Comparison of ENCODE assay signal across 1 fruit fly cellular context in the genomic region with DNA sequence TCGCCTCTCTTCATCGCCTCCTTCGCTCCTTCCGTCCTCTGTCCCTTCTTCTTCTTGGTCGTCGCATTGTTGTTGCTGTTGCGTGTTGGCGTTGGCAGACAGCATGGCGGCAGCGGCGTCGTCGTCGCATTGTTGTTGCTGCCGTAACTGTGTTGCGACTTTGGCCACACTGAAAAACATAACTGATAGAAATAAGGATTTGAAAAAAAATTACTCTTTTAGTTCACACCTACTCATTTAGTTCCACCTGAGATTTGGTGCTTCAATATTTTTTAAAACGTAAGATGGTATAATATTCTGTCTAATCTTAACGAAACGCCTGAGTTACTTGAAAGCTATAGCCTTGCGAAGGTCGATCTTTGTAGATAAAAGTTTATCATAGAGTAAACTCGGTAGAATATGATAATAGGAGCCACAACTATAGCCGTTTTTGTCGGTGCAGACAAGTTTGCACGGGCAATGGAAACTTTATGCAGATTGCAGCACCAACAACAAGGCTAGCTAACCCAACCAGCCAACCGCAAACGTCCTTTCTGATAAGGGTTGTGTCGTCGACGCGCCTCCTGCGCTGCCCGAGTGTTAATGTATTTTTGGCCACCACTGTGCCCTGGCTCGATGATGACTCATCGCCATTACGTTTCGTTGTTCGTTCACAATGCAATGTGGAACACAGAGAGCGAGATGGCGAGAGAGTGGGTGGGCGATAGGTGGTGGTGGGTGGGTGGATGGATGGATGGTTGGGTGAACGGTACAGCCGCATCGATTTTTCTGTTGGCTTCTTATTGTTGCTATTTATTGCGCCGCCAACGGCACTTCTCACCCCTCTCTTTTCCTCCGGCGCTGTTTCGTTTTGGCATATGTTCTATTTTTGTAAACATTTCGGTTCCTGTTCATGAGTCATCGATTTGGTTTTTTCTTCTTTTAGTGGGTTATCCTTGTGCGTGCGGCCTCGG.
A peak's percentile ranks its signal among the peaks of the same experiment; 100 is the strongest.
TF ChIP-seq lines count a peak whose summit lies in the region.

No protein-coding gene starts in this region.

TF ChIP-seq in whole organism, embryonic, 481 proteins besides CTCF, POLR2A, EP300 and RAD21 (continued from another document and continues in another):
- no peak for TF ChIP-seq CG2199 (GFP tag; IDR thresholded peaks at IDR 0.05; lab: Robert Waterston, UW)
- peak; percentile 65 for TF ChIP-seq psq (GFP tag; optimal IDR thresholded peaks at IDR 0.05; lab: Kevin White, UChicago)
- peak; percentile 35; the same call in 1 of the 2 replicates for TF ChIP-seq ttk (GFP tag; IDR thresholded peaks at IDR 0.05; lab: Robert Waterston, UW)
- peak; percentile 60 for TF ChIP-seq CG14965 (GFP tag; optimal IDR thresholded peaks at IDR 0.05; lab: Kevin White, UChicago; ENCODE audit: borderline replicate concordance)
- no peak for TF ChIP-seq zen2 (GFP tag; IDR thresholded peaks at IDR 0.05; lab: Robert Waterston, UW; ENCODE audit: partially characterized antibody)
- TF ChIP-seq CG9876 (GFP tag; optimal IDR thresholded peaks at IDR 0.05; lab: Kevin White, UChicago), result peak; percentile 70
- peak; percentile 86 for TF ChIP-seq Meics (GFP tag; optimal IDR thresholded peaks at IDR 0.05; lab: Kevin White, UChicago)
- TF ChIP-seq B-H1 (GFP tag; IDR thresholded peaks at IDR 0.05; lab: Robert Waterston, UW), result no peak; the same call in 2 of the 3 replicates
- TF ChIP-seq CG1792 (GFP tag; optimal IDR thresholded peaks at IDR 0.05; lab: Kevin White, UChicago), result peak; percentile 45
- TF ChIP-seq CG11695 (GFP tag; IDR thresholded peaks at IDR 0.05; lab: Robert Waterston, UW), result peak; percentile 68
- peak; percentile 44 for TF ChIP-seq Usf (GFP tag; optimal IDR thresholded peaks at IDR 0.05; lab: Kevin White, UChicago)
- TF ChIP-seq eve (GFP tag; optimal IDR thresholded peaks at IDR 0.05; lab: Kevin White, UChicago), result peak in 1 of 2 experiments; percentile 92
- TF ChIP-seq ham (GFP tag; IDR thresholded peaks at IDR 0.05; lab: Robert Waterston, UW), result peak; percentile 12; the same call in 1 of the 2 replicates
- peak; percentile 94 for TF ChIP-seq CG7556 (GFP tag; optimal IDR thresholded peaks at IDR 0.05; lab: Kevin White, UChicago)
- no peak for TF ChIP-seq CG11696 (GFP tag; IDR thresholded peaks at IDR 0.05; lab: Robert Waterston, UW)
- no peak for TF ChIP-seq hth (optimal IDR thresholded peaks at IDR 0.05; lab: Kevin White, UChicago)
- TF ChIP-seq phol (tag; optimal IDR thresholded peaks at IDR 0.05; lab: Kevin White, UChicago), result peak; percentile 88
- peak in 1 of 2 experiments; percentile 14 for TF ChIP-seq crp (GFP tag; optimal IDR thresholded peaks at IDR 0.05; lab: Kevin White, UChicago)
- TF ChIP-seq esg (GFP tag; conservative IDR thresholded peaks at IDR 0.05; lab: Robert Waterston, UW), result peak; percentile 71
- peak; percentile 10 for TF ChIP-seq TFAM (GFP tag; optimal IDR thresholded peaks at IDR 0.05; lab: Kevin White, UChicago)
- TF ChIP-seq CG6254 (GFP tag; optimal IDR thresholded peaks at IDR 0.05; lab: Kevin White, UChicago), result peak; percentile 60
- TF ChIP-seq Sry-β (GFP tag; optimal IDR thresholded peaks at IDR 0.05; lab: Kevin White, UChicago), result peak; percentile 39
- peak; percentile 89 for TF ChIP-seq CG30403 (GFP tag; optimal IDR thresholded peaks at IDR 0.05; lab: Kevin White, UChicago)
- peak; percentile 45 for TF ChIP-seq repo (GFP tag; optimal IDR thresholded peaks at IDR 0.05; lab: Kevin White, UChicago)
- TF ChIP-seq slbo (GFP tag; IDR thresholded peaks at IDR 0.05; lab: Robert Waterston, UW), result peak; percentile 70
- TF ChIP-seq kay (GFP tag; optimal IDR thresholded peaks at IDR 0.05; lab: Kevin White, UChicago), result peak; percentile 96
- peak; percentile 71 for TF ChIP-seq btn (GFP tag; optimal IDR thresholded peaks at IDR 0.05; lab: Kevin White, UChicago)
- peak; percentile 63 for TF ChIP-seq CG16815 (GFP tag; optimal IDR thresholded peaks at IDR 0.05; lab: Kevin White, UChicago)
- TF ChIP-seq CG30020 (tag; optimal IDR thresholded peaks at IDR 0.05; lab: Kevin White, UChicago), result peak; percentile 20
- TF ChIP-seq CG12744 (GFP tag; optimal IDR thresholded peaks at IDR 0.05; lab: Kevin White, UChicago), result peak; percentile 63
- TF ChIP-seq CG30431 (GFP tag; optimal IDR thresholded peaks at IDR 0.05; lab: Kevin White, UChicago), result peak; percentile 75
- TF ChIP-seq CG10366 (GFP tag; IDR thresholded peaks at IDR 0.05; lab: Robert Waterston, UW), result peak; percentile 57; the same call in 1 of the 2 replicates
- peak; percentile 33 for TF ChIP-seq vfl (GFP tag; optimal IDR thresholded peaks at IDR 0.05; lab: Kevin White, UChicago)
- TF ChIP-seq luna (GFP tag; optimal IDR thresholded peaks at IDR 0.05; lab: Kevin White, UChicago), result peak; percentile 15
- peak; percentile 73 for TF ChIP-seq jumu (GFP tag; optimal IDR thresholded peaks at IDR 0.05; lab: Kevin White, UChicago)
- TF ChIP-seq CG1233 (GFP tag; optimal IDR thresholded peaks at IDR 0.05; lab: Kevin White, UChicago), result peak; percentile 59
- no peak for TF ChIP-seq CG8765 (GFP tag; IDR thresholded peaks at IDR 0.05; lab: Robert Waterston, UW)
- TF ChIP-seq p53 (GFP tag; optimal IDR thresholded peaks at IDR 0.05; lab: Kevin White, UChicago), result peak; percentile 13
- TF ChIP-seq gro (GFP tag; optimal IDR thresholded peaks at IDR 0.05; lab: Kevin White, UChicago), result peak; percentile 8
- TF ChIP-seq CG3407 (GFP tag; optimal IDR thresholded peaks at IDR 0.05; lab: Kevin White, UChicago), result peak; percentile 71
- TF ChIP-seq CG42726 (GFP tag; IDR thresholded peaks at IDR 0.05; lab: Robert Waterston, UW; ENCODE audit: partially characterized antibody), result no peak
- no peak for TF ChIP-seq pan (optimal IDR thresholded peaks at IDR 0.05; lab: Kevin White, UChicago)
- peak in 1 of 2 experiments; percentile 46 for TF ChIP-seq pan (GFP tag; optimal IDR thresholded peaks at IDR 0.05 in 1 of 2, IDR thresholded peaks at IDR 0.05 in 1 of 2)
- peak; percentile 72 for TF ChIP-seq CG5180 (GFP tag; optimal IDR thresholded peaks at IDR 0.05; lab: Kevin White, UChicago)
- no peak for TF ChIP-seq CG34224 (GFP tag; IDR thresholded peaks at IDR 0.05; lab: Robert Waterston, UW; ENCODE audit: partially characterized antibody)
- TF ChIP-seq toy (GFP tag; IDR thresholded peaks at IDR 0.05; lab: Robert Waterston, UW), result no peak
- TF ChIP-seq CG2875 (GFP tag; optimal IDR thresholded peaks at IDR 0.05; lab: Kevin White, UChicago), result peak; percentile 69
- no peak for TF ChIP-seq mirr (GFP tag; optimal IDR thresholded peaks at IDR 0.05; lab: Kevin White, UChicago)
- TF ChIP-seq bcd (GFP tag; optimal IDR thresholded peaks at IDR 0.05; lab: Kevin White, UChicago), result peak; percentile 80
- TF ChIP-seq nom (GFP tag; optimal IDR thresholded peaks at IDR 0.05; lab: Kevin White, UChicago), result peak; percentile 76
- TF ChIP-seq HLHmδ (GFP tag; optimal IDR thresholded peaks at IDR 0.05; lab: Kevin White, UChicago), result no peak
- no peak for TF ChIP-seq Lim3 (GFP tag; IDR thresholded peaks at IDR 0.05; lab: Robert Waterston, UW)
- TF ChIP-seq CG10462 (GFP tag; optimal IDR thresholded peaks at IDR 0.05; lab: Kevin White, UChicago), result peak; percentile 45
- peak; percentile 73 for TF ChIP-seq ind (GFP tag; optimal IDR thresholded peaks at IDR 0.05; lab: Kevin White, UChicago)
- peak; percentile 48 for TF ChIP-seq ssp (GFP tag; IDR thresholded peaks at IDR 0.05; lab: Robert Waterston, UW)
- TF ChIP-seq Atf-2 (GFP tag; optimal IDR thresholded peaks at IDR 0.05; lab: Kevin White, UChicago), result peak; percentile 87
- peak; percentile 41 for TF ChIP-seq CG14441 (GFP tag; IDR thresholded peaks at IDR 0.05; lab: Robert Waterston, UW)
- TF ChIP-seq CG17328 (GFP tag; IDR thresholded peaks at IDR 0.05; lab: Robert Waterston, UW), result peak; percentile 65
- TF ChIP-seq CG2202 (tag; optimal IDR thresholded peaks at IDR 0.05; lab: Kevin White, UChicago), result peak; percentile 40
- peak; percentile 84 for TF ChIP-seq NfI (GFP tag; optimal IDR thresholded peaks at IDR 0.05; lab: Kevin White, UChicago)
- no peak for TF ChIP-seq sob (GFP tag; IDR thresholded peaks at IDR 0.05; lab: Robert Waterston, UW)
- peak; percentile 41 for TF ChIP-seq ERR (GFP tag; optimal IDR thresholded peaks at IDR 0.05; lab: Kevin White, UChicago)
- peak; percentile 75 to 79 for TF ChIP-seq Pdp1 (GFP tag; optimal IDR thresholded peaks at IDR 0.05; lab: Kevin White, UChicago)
- TF ChIP-seq CG5953 (GFP tag; IDR thresholded peaks at IDR 0.05; lab: Robert Waterston, UW), result 0 out of 2 replicates have a peak, but pooled peaks have one; percentile 14
- TF ChIP-seq peb (GFP tag; IDR thresholded peaks at IDR 0.05; lab: Robert Waterston, UW), result no peak
- no peak for TF ChIP-seq CG13287 (GFP tag; IDR thresholded peaks at IDR 0.05; lab: Robert Waterston, UW; ENCODE audit: partially characterized antibody)
- TF ChIP-seq kah (GFP tag; optimal IDR thresholded peaks at IDR 0.05; lab: Kevin White, UChicago), result peak; percentile 16
- peak; percentile 89 for TF ChIP-seq dmrt99B (tag; optimal IDR thresholded peaks at IDR 0.05; lab: Kevin White, UChicago)
- TF ChIP-seq Hr78 (GFP tag; optimal IDR thresholded peaks at IDR 0.05; lab: Kevin White, UChicago), result peak in 1 of 2 experiments; percentile 53
- TF ChIP-seq CG15514 (GFP tag; optimal IDR thresholded peaks at IDR 0.05; lab: Kevin White, UChicago), result peak; percentile 69
- TF ChIP-seq Sox102F (GFP tag; optimal IDR thresholded peaks at IDR 0.05; lab: Kevin White, UChicago), result peak; percentile 83
- no peak for TF ChIP-seq sc (optimal IDR thresholded peaks at IDR 0.05; lab: Kevin White, UChicago)
- TF ChIP-seq sc (GFP tag; optimal IDR thresholded peaks at IDR 0.05; lab: Kevin White, UChicago), result peak; percentile 72
- peak; percentile 70 for TF ChIP-seq BtbVII (GFP tag; optimal IDR thresholded peaks at IDR 0.05; lab: Kevin White, UChicago)
- TF ChIP-seq sqz (GFP tag; optimal IDR thresholded peaks at IDR 0.05; lab: Kevin White, UChicago), result no peak
- TF ChIP-seq CG3163 (GFP tag; optimal IDR thresholded peaks at IDR 0.05; lab: Kevin White, UChicago), result peak; percentile 22
- no peak for TF ChIP-seq HmgD (GFP tag; optimal IDR thresholded peaks at IDR 0.05; lab: Kevin White, UChicago)
- TF ChIP-seq CG12769 (tag; optimal IDR thresholded peaks at IDR 0.05; lab: Kevin White, UChicago), result peak; percentile 22
- TF ChIP-seq CG7357 (GFP tag; IDR thresholded peaks at IDR 0.05; lab: Robert Waterston, UW), result no peak
- peak; percentile 84 for TF ChIP-seq fu2 (GFP tag; optimal IDR thresholded peaks at IDR 0.05; lab: Kevin White, UChicago)
- TF ChIP-seq CG7786 (GFP tag; optimal IDR thresholded peaks at IDR 0.05; lab: Kevin White, UChicago), result peak; percentile 78
- TF ChIP-seq CG7963 (GFP tag; IDR thresholded peaks at IDR 0.05; lab: Robert Waterston, UW; ENCODE audit: partially characterized antibody), result no peak
- peak; percentile 40 for TF ChIP-seq CG33557 (GFP tag; optimal IDR thresholded peaks at IDR 0.05; lab: Kevin White, UChicago)
- peak; percentile 80 for TF ChIP-seq lab (GFP tag; optimal IDR thresholded peaks at IDR 0.05; lab: Kevin White, UChicago)
- TF ChIP-seq kni (GFP tag; optimal IDR thresholded peaks at IDR 0.05; lab: Kevin White, UChicago), result peak; percentile 14
- peak; percentile 73 for TF ChIP-seq Antp (GFP tag; optimal IDR thresholded peaks at IDR 0.05; lab: Kevin White, UChicago)
- peak; percentile 64 to 86 for TF ChIP-seq Hr51 (GFP tag; optimal IDR thresholded peaks at IDR 0.05; lab: Kevin White, UChicago)
- no peak for TF ChIP-seq jigr1 (GFP tag; IDR thresholded peaks at IDR 0.05; lab: Robert Waterston, UW)
- peak; percentile 83 for TF ChIP-seq CG8388 (GFP tag; optimal IDR thresholded peaks at IDR 0.05; lab: Kevin White, UChicago)
- TF ChIP-seq odd (GFP tag; optimal IDR thresholded peaks at IDR 0.05; lab: Kevin White, UChicago), result peak; percentile 77
- peak; percentile 47 for TF ChIP-seq CG31365 (tag; optimal IDR thresholded peaks at IDR 0.05; lab: Kevin White, UChicago)
- peak; percentile 74 for TF ChIP-seq tin (GFP tag; optimal IDR thresholded peaks at IDR 0.05; lab: Kevin White, UChicago)
- TF ChIP-seq CG12391 (tag; optimal IDR thresholded peaks at IDR 0.05; lab: Kevin White, UChicago), result peak; percentile 84
- peak; percentile 66 for TF ChIP-seq Dek (tag; optimal IDR thresholded peaks at IDR 0.05; lab: Kevin White, UChicago)
- peak; percentile 46 for TF ChIP-seq CG6683 (GFP tag; optimal IDR thresholded peaks at IDR 0.05; lab: Kevin White, UChicago)
- TF ChIP-seq pita (GFP tag; optimal IDR thresholded peaks at IDR 0.05; lab: Kevin White, UChicago), result no peak
- peak; percentile 69 for TF ChIP-seq CG17829 (tag; optimal IDR thresholded peaks at IDR 0.05; lab: Kevin White, UChicago)
- TF ChIP-seq fd102C (GFP tag; optimal IDR thresholded peaks at IDR 0.05; lab: Kevin White, UChicago), result peak; percentile 2
- TF ChIP-seq wor (GFP tag; IDR thresholded peaks at IDR 0.05; lab: Robert Waterston, UW), result peak; percentile 31; the same call in 1 of the 2 replicates
- TF ChIP-seq BEAF-32 (GFP tag; optimal IDR thresholded peaks at IDR 0.05; lab: Kevin White, UChicago), result no peak
- peak; percentile 87 for TF ChIP-seq Sox100B (GFP tag; optimal IDR thresholded peaks at IDR 0.05; lab: Kevin White, UChicago)
- TF ChIP-seq Aef1 (GFP tag; IDR thresholded peaks at IDR 0.05; lab: Robert Waterston, UW), result peak; percentile 70
- peak; percentile 53 for TF ChIP-seq CG3847 (GFP tag; IDR thresholded peaks at IDR 0.05; lab: Robert Waterston, UW)
- peak; percentile 66 for TF ChIP-seq CG14710 (tag; optimal IDR thresholded peaks at IDR 0.05; lab: Kevin White, UChicago)
- TF ChIP-seq Camta (GFP tag; optimal IDR thresholded peaks at IDR 0.05; lab: Kevin White, UChicago), result peak; percentile 62
- TF ChIP-seq CG4707 (GFP tag; optimal IDR thresholded peaks at IDR 0.05; lab: Kevin White, UChicago), result peak; percentile 50
- TF ChIP-seq ewg (GFP tag; optimal IDR thresholded peaks at IDR 0.05; lab: Kevin White, UChicago), result peak; percentile 72
- TF ChIP-seq CG8359 (GFP tag; optimal IDR thresholded peaks at IDR 0.05; lab: Kevin White, UChicago; ENCODE audit: borderline replicate concordance), result peak; percentile 63
- peak; percentile 60 for TF ChIP-seq CG11723 (GFP tag; optimal IDR thresholded peaks at IDR 0.05; lab: Kevin White, UChicago)
- peak; percentile 65 for TF ChIP-seq Bdp1 (GFP tag; optimal IDR thresholded peaks at IDR 0.05; lab: Kevin White, UChicago)
- TF ChIP-seq Mrtf (GFP tag; IDR thresholded peaks at IDR 0.05; lab: Robert Waterston, UW), result peak; percentile 46; the same call in 1 of the 3 replicates
- no peak for TF ChIP-seq Tbp (GFP tag; optimal IDR thresholded peaks at IDR 0.05; lab: Kevin White, UChicago)
- no peak; the same call in 1 of the 2 replicates for TF ChIP-seq CG4404 (GFP tag; IDR thresholded peaks at IDR 0.05; lab: Robert Waterston, UW)
- no peak for TF ChIP-seq br (optimal IDR thresholded peaks at IDR 0.05; lab: Kevin White, UChicago)
- TF ChIP-seq corto (GFP tag; optimal IDR thresholded peaks at IDR 0.05; lab: Kevin White, UChicago), result peak; percentile 38
- no peak for TF ChIP-seq Kr (GFP tag; optimal IDR thresholded peaks at IDR 0.05; lab: Kevin White, UChicago)
